Fruit fly (Drosophila melanogaster) Kc167 (cell line): ENCODE measurements around the gene CG43740.

ENCODE experiments used
- Sin3A ChIP-seq: fragments of >200 bp; optimal IDR thresholded peaks from 2 replicates; lab custom pipeline; 2018; ENCODE audit warnings: missing external identifiers
- insv ChIP-seq: fragments of >200 bp; optimal IDR thresholded peaks from 3 replicates; lab custom pipeline; 2018; ENCODE audit warnings: missing external identifiers
- psq ChIP-seq: fragments of >200 bp; optimal IDR thresholded peaks from 2 replicates; lab custom pipeline; 2017; ENCODE audit warnings: missing external identifiers

dm6 chrX:10384947-10385346 lies 51.5 kb downstream of the CG43740 start:
- TF ChIP-seq psq (no peak), Sin3A (lab: Kevin White, UChicago) (no peak), insv (lab: Kevin White, UChicago) (no peak)
